In genomic region chrX:1322214-1322613, dm6 we compare ENCODE assay signal across 1 fruit fly cellular context.
TF ChIP-seq lines count a peak whose summit lies in the region.

Gene DAAM, minus strand, starts transcription at chrX:1322362.

TF ChIP-seq in whole organism, embryonic, 481 proteins besides CTCF, POLR2A, EP300 and RAD21 (continued from another document and continues in another):
- TF ChIP-seq eve (GFP tag; optimal IDR thresholded peaks at IDR 0.05; lab: Kevin White, UChicago), result no peak
- TF ChIP-seq CG4328 (GFP tag; optimal IDR thresholded peaks at IDR 0.05; lab: Kevin White, UChicago), result peak; percentile 51
- peak; percentile 24 for TF ChIP-seq Dad (GFP tag; optimal IDR thresholded peaks at IDR 0.05; lab: Kevin White, UChicago)
- TF ChIP-seq CG4854 (GFP tag; optimal IDR thresholded peaks at IDR 0.05; lab: Kevin White, UChicago), result no peak
- peak; percentile 84 for TF ChIP-seq CG12659 (GFP tag; optimal IDR thresholded peaks at IDR 0.05; lab: Kevin White, UChicago)
- peak; percentile 50 for TF ChIP-seq HHEX (GFP tag; optimal IDR thresholded peaks at IDR 0.05; lab: Kevin White, UChicago)
- TF ChIP-seq CG2712 (tag; optimal IDR thresholded peaks at IDR 0.05; lab: Kevin White, UChicago), result no peak
- peak; percentile 69 for TF ChIP-seq sob (GFP tag; IDR thresholded peaks at IDR 0.05; lab: Robert Waterston, UW)
- no peak for TF ChIP-seq CG17361 (GFP tag; IDR thresholded peaks at IDR 0.05; lab: Robert Waterston, UW)
- peak; percentile 32 for TF ChIP-seq bigmax (GFP tag; optimal IDR thresholded peaks at IDR 0.05; lab: Kevin White, UChicago)
- no peak for TF ChIP-seq az2 (GFP tag; optimal IDR thresholded peaks at IDR 0.05; lab: Kevin White, UChicago)
- no peak for TF ChIP-seq CG12299 (tag; optimal IDR thresholded peaks at IDR 0.05; lab: Kevin White, UChicago)
- TF ChIP-seq chn (GFP tag; optimal IDR thresholded peaks at IDR 0.05; lab: Kevin White, UChicago), result peak; percentile 36
- no peak for TF ChIP-seq CG13424 (tag; optimal IDR thresholded peaks at IDR 0.05; lab: Kevin White, UChicago)
- peak; percentile 31 for TF ChIP-seq CG18599 (GFP tag; optimal IDR thresholded peaks at IDR 0.05; lab: Kevin White, UChicago)
- TF ChIP-seq Optix (GFP tag; IDR thresholded peaks at IDR 0.05; lab: Robert Waterston, UW), result no peak
- peak; percentile 89 for TF ChIP-seq CG1603 (tag; optimal IDR thresholded peaks at IDR 0.05; lab: Kevin White, UChicago)
- TF ChIP-seq bbx (GFP tag; IDR thresholded peaks at IDR 0.05; lab: Robert Waterston, UW; ENCODE audit: partially characterized antibody), result peak; percentile 63; the same call in 1 of the 2 replicates
- peak; percentile 57 for TF ChIP-seq Mad (GFP tag; optimal IDR thresholded peaks at IDR 0.05; lab: Kevin White, UChicago)
- TF ChIP-seq cas (GFP tag; IDR thresholded peaks at IDR 0.05; lab: Robert Waterston, UW), result no peak
- TF ChIP-seq chm (GFP tag; IDR thresholded peaks at IDR 0.05; lab: Robert Waterston, UW), result no peak
- no peak for TF ChIP-seq ac (GFP tag; optimal IDR thresholded peaks at IDR 0.05; lab: Kevin White, UChicago)
- TF ChIP-seq her (GFP tag; optimal IDR thresholded peaks at IDR 0.05; lab: Kevin White, UChicago), result peak; percentile 44
- peak; percentile 61 for TF ChIP-seq CHES-1-like (GFP tag; optimal IDR thresholded peaks at IDR 0.05; lab: Kevin White, UChicago)
- no peak for TF ChIP-seq CG30020 (tag; optimal IDR thresholded peaks at IDR 0.05; lab: Kevin White, UChicago)
- TF ChIP-seq so (GFP tag; IDR thresholded peaks at IDR 0.05; lab: Robert Waterston, UW), result no peak
- no peak for TF ChIP-seq CG4404 (GFP tag; IDR thresholded peaks at IDR 0.05; lab: Robert Waterston, UW)
- TF ChIP-seq Xrp1 (GFP tag; IDR thresholded peaks at IDR 0.05; lab: Robert Waterston, UW), result no peak
- peak; percentile 2 for TF ChIP-seq Oli (tag; optimal IDR thresholded peaks at IDR 0.05; lab: Kevin White, UChicago)
- TF ChIP-seq jing (GFP tag; optimal IDR thresholded peaks at IDR 0.05; lab: Kevin White, UChicago), result no peak
- TF ChIP-seq gsb-n (tag; optimal IDR thresholded peaks at IDR 0.05; lab: Kevin White, UChicago), result no peak
- TF ChIP-seq Eip74EF (GFP tag; optimal IDR thresholded peaks at IDR 0.05; lab: Kevin White, UChicago), result peak in 1 of 2 experiments; percentile 5
- no peak for TF ChIP-seq CG4820 (GFP tag; optimal IDR thresholded peaks at IDR 0.05; lab: Kevin White, UChicago)
- TF ChIP-seq CG4282 (GFP tag; optimal IDR thresholded peaks at IDR 0.05; lab: Kevin White, UChicago), result peak; percentile 28
- TF ChIP-seq pan (optimal IDR thresholded peaks at IDR 0.05; lab: Kevin White, UChicago), result no peak
- TF ChIP-seq pan (GFP tag; optimal IDR thresholded peaks at IDR 0.05 in 1 of 2, IDR thresholded peaks at IDR 0.05 in 1 of 2), result no peak
- peak; percentile 30 for TF ChIP-seq CG31365 (tag; optimal IDR thresholded peaks at IDR 0.05; lab: Kevin White, UChicago)
- TF ChIP-seq CG8478 (optimal IDR thresholded peaks at IDR 0.05; lab: Kevin White, UChicago), result no peak
- no peak for TF ChIP-seq salm (tag; optimal IDR thresholded peaks at IDR 0.05; lab: Kevin White, UChicago)
- TF ChIP-seq CG9817 (tag; optimal IDR thresholded peaks at IDR 0.05; lab: Kevin White, UChicago), result peak; percentile 56
- TF ChIP-seq CG14441 (GFP tag; IDR thresholded peaks at IDR 0.05; lab: Robert Waterston, UW), result peak; percentile 38
- no peak for TF ChIP-seq ab (GFP tag; optimal IDR thresholded peaks at IDR 0.05; lab: Kevin White, UChicago)
- no peak for TF ChIP-seq C15 (GFP tag; IDR thresholded peaks at IDR 0.05; lab: Robert Waterston, UW)
- TF ChIP-seq Bdp1 (GFP tag; optimal IDR thresholded peaks at IDR 0.05; lab: Kevin White, UChicago), result peak; percentile 9
- peak; percentile 87 for TF ChIP-seq pzg (GFP tag; optimal IDR thresholded peaks at IDR 0.05; lab: Kevin White, UChicago)
- peak; percentile 13 for TF ChIP-seq YL-1 (GFP tag; optimal IDR thresholded peaks at IDR 0.05; lab: Kevin White, UChicago)
- TF ChIP-seq Sox102F (GFP tag; optimal IDR thresholded peaks at IDR 0.05; lab: Kevin White, UChicago), result no peak
- peak; percentile 61 for TF ChIP-seq CG15479 (GFP tag; optimal IDR thresholded peaks at IDR 0.05; lab: Kevin White, UChicago)
- TF ChIP-seq fu2 (GFP tag; optimal IDR thresholded peaks at IDR 0.05; lab: Kevin White, UChicago), result peak; percentile 5
- peak; percentile 28; the same call in 1 of the 2 replicates for TF ChIP-seq Atf6 (GFP tag; IDR thresholded peaks at IDR 0.05; lab: Robert Waterston, UW)
- TF ChIP-seq CG17612 (GFP tag; IDR thresholded peaks at IDR 0.05; lab: Robert Waterston, UW), result no peak
- no peak for TF ChIP-seq CG11504 (tag; optimal IDR thresholded peaks at IDR 0.05; lab: Kevin White, UChicago)
- TF ChIP-seq CG33213 (GFP tag; optimal IDR thresholded peaks at IDR 0.05; lab: Kevin White, UChicago), result peak; percentile 80
- no peak for TF ChIP-seq ap (GFP tag; IDR thresholded peaks at IDR 0.05; lab: Robert Waterston, UW)
- TF ChIP-seq tap (tag; optimal IDR thresholded peaks at IDR 0.05; lab: Kevin White, UChicago), result no peak
- TF ChIP-seq Dbx (GFP tag; IDR thresholded peaks at IDR 0.05; lab: Robert Waterston, UW), result peak; percentile 56; the same call in 1 of the 3 replicates
- no peak for TF ChIP-seq NC2α (GFP tag; optimal IDR thresholded peaks at IDR 0.05; lab: Kevin White, UChicago)
- no peak for TF ChIP-seq Usf (GFP tag; optimal IDR thresholded peaks at IDR 0.05; lab: Kevin White, UChicago)
- no peak for TF ChIP-seq CG8388 (GFP tag; optimal IDR thresholded peaks at IDR 0.05; lab: Kevin White, UChicago)
- peak; percentile 82 for TF ChIP-seq stwl (tag; optimal IDR thresholded peaks at IDR 0.05; lab: Kevin White, UChicago)
- TF ChIP-seq CG15011 (GFP tag; optimal IDR thresholded peaks at IDR 0.05; lab: Kevin White, UChicago), result no peak
- peak; percentile 7 for TF ChIP-seq disco-r (GFP tag; optimal IDR thresholded peaks at IDR 0.05; lab: Kevin White, UChicago)
- TF ChIP-seq br (optimal IDR thresholded peaks at IDR 0.05; lab: Kevin White, UChicago), result no peak
- TF ChIP-seq CG15073 (GFP tag; optimal IDR thresholded peaks at IDR 0.05; lab: Kevin White, UChicago), result no peak
- peak; percentile 10 for TF ChIP-seq CG17912 (GFP tag; optimal IDR thresholded peaks at IDR 0.05; lab: Kevin White, UChicago)
- peak; percentile 99 for TF ChIP-seq Ets65A (GFP tag; lab: Kevin White, UChicago)
- TF ChIP-seq MBD-R2 (GFP tag; IDR thresholded peaks at IDR 0.05; lab: Robert Waterston, UW), result peak; percentile 84
- no peak for TF ChIP-seq CG10274 (GFP tag; optimal IDR thresholded peaks at IDR 0.05; lab: Kevin White, UChicago)
- no peak for TF ChIP-seq cato (GFP tag; optimal IDR thresholded peaks at IDR 0.05; lab: Kevin White, UChicago; ENCODE audit: borderline replicate concordance)
- TF ChIP-seq CG6272 (GFP tag; IDR thresholded peaks at IDR 0.05; lab: Robert Waterston, UW), result no peak
- peak; percentile 58; the same call in 2 of the 3 replicates for TF ChIP-seq zfh1 (GFP tag; IDR thresholded peaks at IDR 0.05; lab: Robert Waterston, UW)
- TF ChIP-seq croc (GFP tag; conservative IDR thresholded peaks at IDR 0.05; lab: Robert Waterston, UW), result no peak
- no peak for TF ChIP-seq Ravus (GFP tag; IDR thresholded peaks at IDR 0.05; lab: Robert Waterston, UW)
- TF ChIP-seq amos (GFP tag; IDR thresholded peaks at IDR 0.05; lab: Robert Waterston, UW; ENCODE audit: partially characterized antibody), result peak; percentile 63
- TF ChIP-seq BEAF-32 (GFP tag; optimal IDR thresholded peaks at IDR 0.05; lab: Kevin White, UChicago), result peak; percentile 56
- TF ChIP-seq Atf-2 (GFP tag; optimal IDR thresholded peaks at IDR 0.05; lab: Kevin White, UChicago), result no peak
- TF ChIP-seq CG1233 (GFP tag; optimal IDR thresholded peaks at IDR 0.05; lab: Kevin White, UChicago), result peak; percentile 9
- peak; percentile 8 for TF ChIP-seq CG7786 (GFP tag; optimal IDR thresholded peaks at IDR 0.05; lab: Kevin White, UChicago)
- no peak for TF ChIP-seq CG17568 (GFP tag; optimal IDR thresholded peaks at IDR 0.05; lab: Kevin White, UChicago)
- no peak for TF ChIP-seq Nf-YA (GFP tag; IDR thresholded peaks at IDR 0.05; lab: Robert Waterston, UW)
- TF ChIP-seq CG8281 (tag; optimal IDR thresholded peaks at IDR 0.05; lab: Kevin White, UChicago), result no peak
- no peak for TF ChIP-seq CG10654 (GFP tag; optimal IDR thresholded peaks at IDR 0.05; lab: Kevin White, UChicago)
- TF ChIP-seq CG3163 (GFP tag; optimal IDR thresholded peaks at IDR 0.05; lab: Kevin White, UChicago), result peak; percentile 29
- no peak for TF ChIP-seq CG2875 (GFP tag; optimal IDR thresholded peaks at IDR 0.05; lab: Kevin White, UChicago)
- TF ChIP-seq CG14050 (GFP tag; IDR thresholded peaks at IDR 0.05; lab: Robert Waterston, UW), result no peak
- TF ChIP-seq maf-S (GFP tag; optimal IDR thresholded peaks at IDR 0.05; lab: Kevin White, UChicago), result no peak
- peak in 1 of 2 experiments; percentile 2 for TF ChIP-seq Pdp1 (GFP tag; optimal IDR thresholded peaks at IDR 0.05; lab: Kevin White, UChicago)
- no peak for TF ChIP-seq CG18476 (GFP tag; optimal IDR thresholded peaks at IDR 0.05; lab: Kevin White, UChicago)
- TF ChIP-seq gce (GFP tag; IDR thresholded peaks at IDR 0.05; lab: Robert Waterston, UW), result no peak
- TF ChIP-seq Mrtf (GFP tag; IDR thresholded peaks at IDR 0.05; lab: Robert Waterston, UW), result no peak
- TF ChIP-seq CG6654 (GFP tag; optimal IDR thresholded peaks at IDR 0.05; lab: Kevin White, UChicago), result no peak
- TF ChIP-seq Abd-B (GFP tag; optimal IDR thresholded peaks at IDR 0.05; lab: Kevin White, UChicago), result no peak
- TF ChIP-seq CG8944 (GFP tag; optimal IDR thresholded peaks at IDR 0.05; lab: Kevin White, UChicago), result peak; percentile 18
- peak; percentile 37 for TF ChIP-seq p53 (GFP tag; optimal IDR thresholded peaks at IDR 0.05; lab: Kevin White, UChicago)
- peak; percentile 23 for TF ChIP-seq ftz-f1 (GFP tag; optimal IDR thresholded peaks at IDR 0.05; lab: Kevin White, UChicago)
- no peak for TF ChIP-seq dmrt11E (tag; optimal IDR thresholded peaks at IDR 0.05; lab: Kevin White, UChicago)
- TF ChIP-seq h (optimal IDR thresholded peaks at IDR 0.05; lab: Kevin White, UChicago), result no peak
- TF ChIP-seq otp (GFP tag; IDR thresholded peaks at IDR 0.05; lab: Robert Waterston, UW), result no peak
- TF ChIP-seq seq (GFP tag; IDR thresholded peaks at IDR 0.05; lab: Robert Waterston, UW), result no peak
- peak; percentile 4 for TF ChIP-seq pho (GFP tag; optimal IDR thresholded peaks at IDR 0.05; lab: Kevin White, UChicago)
- no peak for TF ChIP-seq gt (GFP tag; IDR thresholded peaks at IDR 0.05; lab: Robert Waterston, UW)
- peak; percentile 28 for TF ChIP-seq CG6854 (GFP tag; optimal IDR thresholded peaks at IDR 0.05; lab: Kevin White, UChicago)
- no peak for TF ChIP-seq CG10431 (GFP tag; optimal IDR thresholded peaks at IDR 0.05; lab: Kevin White, UChicago)
- TF ChIP-seq Gug (GFP tag; IDR thresholded peaks at IDR 0.05; lab: Robert Waterston, UW), result no peak
- peak; percentile 70 for TF ChIP-seq GATAe (GFP tag; conservative IDR thresholded peaks at IDR 0.05; lab: Robert Waterston, UW)
- no peak for TF ChIP-seq ssp (GFP tag; IDR thresholded peaks at IDR 0.05; lab: Robert Waterston, UW)
- TF ChIP-seq Ptx1 (GFP tag; IDR thresholded peaks at IDR 0.05; lab: Robert Waterston, UW), result no peak
- peak; percentile 37 for TF ChIP-seq CG7928 (GFP tag; optimal IDR thresholded peaks at IDR 0.05; lab: Kevin White, UChicago)
- peak; percentile 45 for TF ChIP-seq vfl (GFP tag; optimal IDR thresholded peaks at IDR 0.05; lab: Kevin White, UChicago)
- TF ChIP-seq CG34224 (GFP tag; IDR thresholded peaks at IDR 0.05; lab: Robert Waterston, UW; ENCODE audit: partially characterized antibody), result no peak
- peak; percentile 97 for TF ChIP-seq CG3847 (GFP tag; IDR thresholded peaks at IDR 0.05; lab: Robert Waterston, UW)
- TF ChIP-seq CG12155 (GFP tag; optimal IDR thresholded peaks at IDR 0.05; lab: Kevin White, UChicago), result no peak
- peak; percentile 97 for TF ChIP-seq Lhr (GFP tag; optimal IDR thresholded peaks at IDR 0.05; lab: Kevin White, UChicago)
- TF ChIP-seq lbe (GFP tag; optimal IDR thresholded peaks at IDR 0.05; lab: Kevin White, UChicago), result no peak
- no peak for TF ChIP-seq ERR (GFP tag; optimal IDR thresholded peaks at IDR 0.05; lab: Kevin White, UChicago)
- TF ChIP-seq Awh (GFP tag; IDR thresholded peaks at IDR 0.05; lab: Robert Waterston, UW), result no peak
- no peak for TF ChIP-seq exex (tag; optimal IDR thresholded peaks at IDR 0.05; lab: Kevin White, UChicago)
- peak; percentile 18 for TF ChIP-seq luna (GFP tag; optimal IDR thresholded peaks at IDR 0.05; lab: Kevin White, UChicago)
- peak; percentile 31 for TF ChIP-seq Dek (tag; optimal IDR thresholded peaks at IDR 0.05; lab: Kevin White, UChicago)
- TF ChIP-seq CG14860 (GFP tag; IDR thresholded peaks at IDR 0.05; lab: Robert Waterston, UW; ENCODE audit: partially characterized antibody), result no peak
- TF ChIP-seq Hr39 (optimal IDR thresholded peaks at IDR 0.05; lab: Kevin White, UChicago), result no peak
- TF ChIP-seq CG9215 (GFP tag; IDR thresholded peaks at IDR 0.05; lab: Robert Waterston, UW), result no peak; the same call in 1 of the 2 replicates
- TF ChIP-seq pnt (GFP tag; optimal IDR thresholded peaks at IDR 0.05; lab: Kevin White, UChicago), result no peak
- no peak for TF ChIP-seq ara (GFP tag; IDR thresholded peaks at IDR 0.05; lab: Robert Waterston, UW)
- TF ChIP-seq Hsf (GFP tag; optimal IDR thresholded peaks at IDR 0.05; lab: Kevin White, UChicago), result peak; percentile 58
- peak; percentile 97 for TF ChIP-seq Ets97D (GFP tag; optimal IDR thresholded peaks at IDR 0.05; lab: Kevin White, UChicago)
- TF ChIP-seq E2f2 (GFP tag; IDR thresholded peaks at IDR 0.05; lab: Robert Waterston, UW), result peak; percentile 86
- TF ChIP-seq dpn (GFP tag; optimal IDR thresholded peaks at IDR 0.05; lab: Kevin White, UChicago), result peak; percentile 43 to 46
- peak; percentile 63; the same call in 2 of the 3 replicates for TF ChIP-seq ken (GFP tag; IDR thresholded peaks at IDR 0.05; lab: Robert Waterston, UW)
- TF ChIP-seq CG7839 (tag; optimal IDR thresholded peaks at IDR 0.05; lab: Kevin White, UChicago), result no peak
- peak; percentile 61 for TF ChIP-seq CG13287 (GFP tag; IDR thresholded peaks at IDR 0.05; lab: Robert Waterston, UW; ENCODE audit: partially characterized antibody)
- TF ChIP-seq HLHmδ (GFP tag; optimal IDR thresholded peaks at IDR 0.05; lab: Kevin White, UChicago), result no peak
- TF ChIP-seq Aef1 (GFP tag; IDR thresholded peaks at IDR 0.05; lab: Robert Waterston, UW), result no peak
- no peak for TF ChIP-seq Lpt (GFP tag; optimal IDR thresholded peaks at IDR 0.05; lab: Kevin White, UChicago)
- peak; percentile 68; the same call in 2 of the 3 replicates for TF ChIP-seq dysf (GFP tag; IDR thresholded peaks at IDR 0.05; lab: Robert Waterston, UW)
- peak; percentile 68 for TF ChIP-seq NfI (GFP tag; optimal IDR thresholded peaks at IDR 0.05; lab: Kevin White, UChicago)
- TF ChIP-seq sens (GFP tag; lab: Kevin White, UChicago), result peak; percentile 73
